Worm (Caenorhabditis elegans) whole organism, late embryonic: ENCODE data around the gene lst-4.

Experiments used
- ceh-2 ChIP-seq: sonication (generic microtip); optimal IDR thresholded peaks from 2 replicates; lab custom pipeline; 2016; ENCODE audit warnings: missing genotype, missing genetic modification characterization, missing compliant biosample characterization
- ref-2 ChIP-seq: sonication (generic microtip); optimal IDR thresholded peaks from 2 replicates; lab custom pipeline; 2016; ENCODE audit warnings: missing genetic modification characterization, missing compliant biosample characterization
- rnt-1 ChIP-seq: sonication (generic microtip); optimal IDR thresholded peaks from 2 replicates; lab custom pipeline; 2016; ENCODE audit warnings: missing genetic modification characterization, missing compliant biosample characterization
- unc-55 ChIP-seq: sonication (generic microtip); optimal IDR thresholded peaks from 2 replicates; lab custom pipeline; 2017; ENCODE audit warnings: missing biosample characterization, missing genetic modification reagents, missing genetic modification characterization
- zip-5 ChIP-seq: sonication (generic microtip); optimal IDR thresholded peaks from 2 replicates; lab custom pipeline; 2016; ENCODE audit warnings: missing genetic modification characterization, missing compliant biosample characterization

DNA sequence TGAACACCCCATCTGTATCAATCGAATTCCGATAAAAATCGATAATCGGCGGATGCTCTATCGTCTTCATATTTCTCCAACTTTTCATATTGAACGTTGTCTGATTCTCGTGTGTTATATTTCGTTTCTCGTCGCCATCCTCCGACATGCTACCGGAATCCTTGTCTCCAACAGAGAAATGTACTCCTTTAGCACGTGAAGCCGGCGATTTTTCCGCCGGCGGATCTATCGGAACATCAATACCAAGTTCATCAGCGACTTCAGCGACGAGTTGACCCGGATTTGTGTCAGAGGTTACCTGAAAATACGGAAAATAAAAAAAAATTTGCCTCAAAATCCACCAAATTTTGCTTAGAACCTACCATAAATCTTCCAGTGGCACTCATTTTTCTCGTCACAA, 45.4 kb upstream of the lst-4 start:
- TF ChIP-seq ref-2 (tag; lab: Kevin White, UChicago) (no peak), zip-5 (tag; lab: Kevin White, UChicago) (no peak), rnt-1 (tag; lab: Kevin White, UChicago) (no peak), ceh-2 (no peak), unc-55 (GFP tag; lab: Kevin White, UChicago) (no peak)
